Worm (Caenorhabditis elegans): Measurements from ENCODE around the gene miro-1.

miro-1 gene

DNA sequence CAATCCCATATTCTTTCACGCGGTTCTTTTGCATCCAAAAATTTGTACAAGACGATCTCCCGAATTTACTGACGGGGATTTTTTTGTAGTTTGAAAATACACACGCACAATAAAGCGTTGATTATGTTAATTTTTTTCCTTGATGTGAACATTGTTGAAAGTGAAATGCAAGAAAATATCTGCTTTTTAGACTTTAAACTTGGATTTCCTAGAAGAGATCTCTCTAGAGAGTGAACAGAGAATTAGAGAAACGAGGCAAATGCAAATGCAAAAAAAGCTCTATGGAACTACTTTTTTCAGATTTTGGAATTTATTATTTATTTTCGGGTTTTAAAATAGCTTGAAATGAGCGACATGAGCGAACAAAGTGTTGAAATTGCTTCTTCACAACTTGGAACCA, 50.5 kb downstream of the miro-1 start, which contains the start of gene F29B9.1:
Gene F29B9.1 (plus strand): TSS at position 301 of the 400 bp plus-strand sequence.
- TF ChIP-seq sem-4 (tag; optimal IDR thresholded peaks at IDR 0.05) = no peak
- TF ChIP-seq sma-9 (GFP tag; optimal IDR thresholded peaks at IDR 0.05) = no peak
- no peak for TF ChIP-seq sma-9 (tag; optimal IDR thresholded peaks at IDR 0.05)
- TF ChIP-seq gmeb-1 (tag; optimal IDR thresholded peaks at IDR 0.05) = no peak
- no peak for TF ChIP-seq ztf-4 (tag; optimal IDR thresholded peaks at IDR 0.05)
- no peak for TF ChIP-seq dmd-4 (tag; optimal IDR thresholded peaks at IDR 0.05)
- no peak for TF ChIP-seq skn-1 (tag; optimal IDR thresholded peaks at IDR 0.05)
- TF ChIP-seq fos-1 (tag; optimal IDR thresholded peaks at IDR 0.05) = no peak
- TF ChIP-seq snpc-4 (tag; optimal IDR thresholded peaks at IDR 0.05) = no peak
- TF ChIP-seq ztf-11 (tag; optimal IDR thresholded peaks at IDR 0.05) = no peak
- TF ChIP-seq nhr-129 (tag; optimal IDR thresholded peaks at IDR 0.05) = no peak

Data from whole organism, L2 larva.